Fruit fly (Drosophila melanogaster) whole organism, adult: ENCODE results near the gene CG13077.

Source experiments
- CG11617 ChIP-seq: fragments of 200-800 bp; sonication (Bioruptor generic); optimal IDR thresholded peaks from 2 replicates; lab custom pipeline; 2017; ENCODE audit warnings: mild to moderate bottlenecking, missing biosample characterization, missing genetic modification reagents, missing genetic modification characterization
- CG12768 ChIP-seq: fragments of 200-800 bp; sonication (Bioruptor generic); optimal IDR thresholded peaks from 2 replicates; lab custom pipeline; 2017; ENCODE audit warnings: missing biosample characterization, missing genetic modification characterization, mild to moderate bottlenecking, moderate library complexity, missing genetic modification reagents
- CG14711 ChIP-seq: fragments of 200-800 bp; sonication (Bioruptor generic); optimal IDR thresholded peaks from 2 replicates; lab custom pipeline; 2018; ENCODE audit warnings: missing biosample characterization, mild to moderate bottlenecking, missing genetic modification characterization, moderate library complexity
- CG1620 ChIP-seq: fragments of 200-800 bp; sonication (Bioruptor generic); optimal IDR thresholded peaks from 2 replicates; lab custom pipeline; 2016; ENCODE audit warnings: missing biosample characterization, missing genetic modification characterization
- CG33017 ChIP-seq: fragments of 200-800 bp; sonication (Bioruptor generic); optimal IDR thresholded peaks from 2 replicates; lab custom pipeline; 2018; ENCODE audit warnings: missing biosample characterization, mild to moderate bottlenecking, missing genetic modification characterization, moderate library complexity
- CG5204 ChIP-seq: fragments of 200-800 bp; sonication (Bioruptor generic); optimal IDR thresholded peaks from 2 replicates; lab custom pipeline; 2016; ENCODE audit warnings: missing biosample characterization, missing genetic modification characterization
- CG7045 ChIP-seq: fragments of 200-800 bp; sonication (Bioruptor generic); optimal IDR thresholded peaks from 2 replicates; lab custom pipeline; 2017; ENCODE audit warnings: missing biosample characterization, mild to moderate bottlenecking, missing genetic modification characterization
- CG7101 ChIP-seq: fragments of 200-800 bp; sonication (Bioruptor generic); optimal IDR thresholded peaks from 2 replicates; lab custom pipeline; 2018; ENCODE audit warnings: missing biosample characterization, mild to moderate bottlenecking, missing genetic modification characterization, moderate library complexity
- Clk ChIP-seq: fragments of 200-800 bp; sonication (Bioruptor generic); optimal IDR thresholded peaks from 2 replicates; lab custom pipeline; 2017; ENCODE audit warnings: missing biosample characterization, missing genetic modification characterization
- Crg-1 ChIP-seq: fragments of 200-800 bp; sonication (Bioruptor generic); optimal IDR thresholded peaks from 2 replicates; lab custom pipeline; 2016; ENCODE audit warnings: missing biosample characterization, missing genetic modification characterization
- Hr96 ChIP-seq: fragments of 200-800 bp; sonication (Bioruptor generic); optimal IDR thresholded peaks from 2 replicates; lab custom pipeline; 2016; ENCODE audit warnings: missing biosample characterization, missing genetic modification characterization
- Mnt ChIP-seq: fragments of 200-800 bp; sonication (Bioruptor generic); optimal IDR thresholded peaks from 2 replicates; lab custom pipeline; 2016; ENCODE audit warnings: missing biosample characterization, mild to moderate bottlenecking, missing genetic modification characterization
- bab1 ChIP-seq: fragments of 200-800 bp; sonication (Bioruptor generic); optimal IDR thresholded peaks from 3 replicates; lab custom pipeline; 2019; ENCODE audit warnings: missing biosample characterization, mild to moderate bottlenecking, missing genetic modification characterization, moderate library complexity
- cic ChIP-seq: fragments of 200-800 bp; sonication (Bioruptor generic); optimal IDR thresholded peaks from 2 replicates; lab custom pipeline; 2017; ENCODE audit warnings: missing biosample characterization, mild to moderate bottlenecking, missing genetic modification characterization, moderate library complexity
- cnc ChIP-seq, 2 experiments: fragments of >200 bp; optimal IDR thresholded peaks; 2 replicates each; lab custom pipeline; 2017
- kay ChIP-seq: fragments of 200-800 bp; sonication (Bioruptor generic); peaks from one replicate; lab custom pipeline; 2016; ENCODE audit warnings: missing biosample characterization, missing genetic modification characterization, borderline replicate concordance
- ovo ChIP-seq: fragments of 200-800 bp; sonication (Bioruptor generic); optimal IDR thresholded peaks from 2 replicates; lab custom pipeline; 2016; ENCODE audit warnings: missing biosample characterization, missing genetic modification characterization
- pad ChIP-seq: fragments of 200-800 bp; sonication (Bioruptor generic); optimal IDR thresholded peaks from 3 replicates; lab custom pipeline; 2017; ENCODE audit warnings: missing biosample characterization, missing genetic modification characterization, mild to moderate bottlenecking, moderate library complexity, missing genetic modification reagents
- tj ChIP-seq: fragments of 200-800 bp; sonication (Bioruptor generic); optimal IDR thresholded peaks from 3 replicates; lab custom pipeline; 2017; ENCODE audit warnings: missing biosample characterization, mild to moderate bottlenecking, missing genetic modification characterization, moderate library complexity
- toe ChIP-seq: fragments of 200-800 bp; sonication (Bioruptor generic); optimal IDR thresholded peaks from 2 replicates; lab custom pipeline; 2016; ENCODE audit warnings: missing biosample characterization, missing genetic modification characterization

CG13077 gene

DNA sequence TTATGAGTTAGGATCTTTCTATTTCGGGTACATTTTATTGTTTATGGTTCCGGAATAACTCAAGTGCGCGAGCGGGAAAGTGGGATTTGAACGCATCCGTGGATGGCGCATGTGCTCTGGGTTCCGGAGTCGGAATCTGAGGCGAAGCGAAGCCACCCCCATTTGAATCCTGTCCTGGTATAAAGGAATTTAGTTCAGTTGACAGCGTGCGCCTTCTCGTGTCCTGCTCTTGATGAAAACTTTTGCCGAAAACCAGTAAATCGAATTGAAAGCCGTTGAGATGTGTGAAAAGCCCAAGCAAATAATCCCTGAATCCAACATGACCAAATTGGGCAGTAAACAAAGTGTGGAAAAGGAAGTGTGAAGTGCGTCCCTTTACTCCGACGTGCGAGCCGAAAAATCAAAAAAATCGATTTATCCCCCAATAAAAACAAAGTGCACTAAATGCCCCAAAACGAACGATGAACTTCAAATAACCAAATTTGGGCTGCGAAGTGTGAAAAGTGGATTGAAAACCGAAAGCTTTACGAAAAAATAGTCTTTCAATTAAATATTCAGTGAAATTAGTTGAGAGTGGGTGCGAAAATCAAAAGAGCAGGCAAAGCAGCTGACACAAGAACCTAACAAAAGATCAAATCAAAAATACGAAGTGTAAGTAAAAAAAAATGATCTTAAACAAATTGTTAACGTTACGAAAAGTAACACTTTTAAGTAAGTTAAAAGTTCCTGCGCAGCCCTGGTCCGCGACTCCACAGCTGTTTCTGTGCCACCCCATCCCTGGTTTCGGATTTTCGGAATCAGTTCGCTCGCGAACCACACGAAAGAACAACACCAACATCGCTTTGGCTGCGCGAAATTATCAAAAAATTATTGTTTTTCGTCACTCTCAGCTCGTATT lies 21.0 kb downstream of the CG13077 start, which contains the start of gene Lar:
Gene Lar (plus strand): TSS at position 188 of the 898 bp plus-strand sequence.
- TF ChIP-seq CG7045 (GFP tag; lab: Kevin White, UChicago) (peak; percentile 34), Hr96 (GFP tag; lab: Kevin White, UChicago) (peak; percentile 47), CG12768 (GFP tag; lab: Kevin White, UChicago) (peak; percentile 46), kay (no peak), CG7101 (tag; lab: Kevin White, UChicago) (peak; percentile 63), bab1 (GFP tag; lab: Kevin White, UChicago) (peak; percentile 27), Mnt (peak; percentile 38), CG1620 (GFP tag; lab: Kevin White, UChicago) (no peak), pad (GFP tag; lab: Kevin White, UChicago) (peak; percentile 1), CG5204 (GFP tag; lab: Kevin White, UChicago) (no peak), ovo (no peak), toe (GFP tag; lab: Kevin White, UChicago) (peak; percentile 56), CG14711 (tag; lab: Kevin White, UChicago) (peak; percentile 19), CG33017 (peak; percentile 32), Crg-1 (peak; percentile 60), cnc (optimal IDR thresholded peaks at IDR 0.05; lab: Kevin White, UChicago) (no peak), cic (GFP tag; lab: Kevin White, UChicago) (peak; percentile 72), tj (GFP tag; lab: Kevin White, UChicago) (peak; percentile 43), CG11617 (GFP tag; lab: Kevin White, UChicago) (peak; percentile 61), Clk (peak; percentile 23)

- TF ChIP-seq CG7045 (GFP tag; lab: Kevin White, UChicago) (no peak), cic (GFP tag; lab: Kevin White, UChicago) (peak; percentile 38), tj (GFP tag; lab: Kevin White, UChicago) (peak; percentile 14), CG14711 (tag; lab: Kevin White, UChicago) (no peak)
These were observed 21.6 kb downstream of the CG13077 start for dm6 chr2L:19587334-19587659.

DNA sequence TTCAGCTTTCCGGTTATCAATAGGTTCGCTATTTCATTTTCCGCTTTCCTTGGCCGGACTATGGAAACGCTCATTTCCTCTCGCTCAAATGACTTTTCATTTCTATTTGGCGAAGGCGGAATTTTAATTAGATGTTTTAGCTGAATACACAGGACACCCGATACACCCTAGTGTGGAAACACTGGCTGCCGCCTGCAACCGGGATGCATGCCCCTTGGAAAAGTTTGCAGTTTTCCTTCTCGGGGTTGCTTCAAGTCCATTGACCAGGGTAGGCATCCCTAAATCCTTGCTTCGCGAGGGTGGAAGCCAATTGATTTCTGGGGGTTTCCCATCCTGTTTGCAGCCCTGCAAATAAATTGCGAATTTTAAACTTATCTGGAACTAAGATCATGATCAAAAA lies 23.3 kb downstream of the CG13077 start:
- TF ChIP-seq CG12768 (GFP tag; lab: Kevin White, UChicago) (no peak), Mnt (no peak), CG11617 (GFP tag; lab: Kevin White, UChicago) (no peak), CG33017 (no peak), cnc (optimal IDR thresholded peaks at IDR 0.05; lab: Kevin White, UChicago) (no peak), Clk (no peak), toe (GFP tag; lab: Kevin White, UChicago) (no peak), pad (GFP tag; lab: Kevin White, UChicago) (no peak), kay (no peak), Crg-1 (no peak), ovo (no peak), cic (GFP tag; lab: Kevin White, UChicago) (no peak)

- TF ChIP-seq Mnt (no peak), pad (GFP tag; lab: Kevin White, UChicago) (peak; percentile 96)
These were observed 25.0 kb downstream of the CG13077 start for dm6 chr2L:19590629-19591028.

- TF ChIP-seq Mnt: no peak
- TF ChIP-seq CG7101 (tag; lab: Kevin White, UChicago): no peak
- no peak for TF ChIP-seq Crg-1
- TF ChIP-seq kay: no peak
- TF ChIP-seq Hr96 (GFP tag; lab: Kevin White, UChicago): no peak
- TF ChIP-seq CG12768 (GFP tag; lab: Kevin White, UChicago): no peak
- TF ChIP-seq CG7045 (GFP tag; lab: Kevin White, UChicago): no peak
- no peak for TF ChIP-seq pad (GFP tag; lab: Kevin White, UChicago)
- TF ChIP-seq CG5204 (GFP tag; lab: Kevin White, UChicago): no peak
- TF ChIP-seq cnc (optimal IDR thresholded peaks at IDR 0.05; lab: Kevin White, UChicago): no peak
- TF ChIP-seq Clk: no peak
- TF ChIP-seq CG14711 (tag; lab: Kevin White, UChicago): no peak
- no peak for TF ChIP-seq cic (GFP tag; lab: Kevin White, UChicago)
- no peak for TF ChIP-seq tj (GFP tag; lab: Kevin White, UChicago)
- TF ChIP-seq CG11617 (GFP tag; lab: Kevin White, UChicago): no peak
- TF ChIP-seq bab1 (GFP tag; lab: Kevin White, UChicago): no peak
- no peak for TF ChIP-seq ovo
- TF ChIP-seq CG1620 (GFP tag; lab: Kevin White, UChicago): no peak
- TF ChIP-seq CG33017: no peak
- TF ChIP-seq toe (GFP tag; lab: Kevin White, UChicago): no peak
These were observed 28.4 kb downstream of the CG13077 start for dm6 chr2L:19594102-19594501.

dm6 chr2L:19605365-19605921 lies 39.8 kb downstream of the CG13077 start:
- TF ChIP-seq kay: no peak
- TF ChIP-seq cnc (optimal IDR thresholded peaks at IDR 0.05; lab: Kevin White, UChicago): no peak
- TF ChIP-seq ovo: no peak
- no peak for TF ChIP-seq CG11617 (GFP tag; lab: Kevin White, UChicago)
- TF ChIP-seq CG7101 (tag; lab: Kevin White, UChicago): no peak
- TF ChIP-seq CG5204 (GFP tag; lab: Kevin White, UChicago): no peak
- TF ChIP-seq CG12768 (GFP tag; lab: Kevin White, UChicago): no peak
- no peak for TF ChIP-seq Mnt
- TF ChIP-seq Clk: no peak
